Fruit fly (Drosophila melanogaster) whole organism, embryonic: ENCODE measurements around the gene Srr.

Source experiments
- B-H2 ChIP-seq: fragments of 200-800 bp; sonication (Bioruptor generic); optimal IDR thresholded peaks from 2 replicates; lab custom pipeline; 2018; ENCODE audit warnings: missing biosample characterization, mild to moderate bottlenecking, missing genetic modification characterization
- BtbVII ChIP-seq: fragments of 200-800 bp; sonication (Bioruptor generic); optimal IDR thresholded peaks from 3 replicates; lab custom pipeline; 2017; ENCODE audit warnings: missing biosample characterization, mild to moderate bottlenecking, missing genetic modification characterization
- CG10147 ChIP-seq: fragments of 200-800 bp; sonication (Bioruptor generic); optimal IDR thresholded peaks from 2 replicates; lab custom pipeline; 2019; ENCODE audit warnings: missing biosample characterization, mild to moderate bottlenecking, missing genetic modification characterization, moderate library complexity
- CG11723 ChIP-seq: fragments of 200-800 bp; sonication (Bioruptor generic); optimal IDR thresholded peaks from 2 replicates; lab custom pipeline; 2017; ENCODE audit warnings: missing biosample characterization, mild to moderate bottlenecking, missing genetic modification characterization
- CG12219 ChIP-seq: fragments of 200-800 bp; sonication (Bioruptor generic); optimal IDR thresholded peaks from 3 replicates; lab custom pipeline; 2018; ENCODE audit warnings: missing biosample characterization, mild to moderate bottlenecking, missing genetic modification characterization
- CG12391 ChIP-seq: fragments of 200-800 bp; sonication (Bioruptor generic); optimal IDR thresholded peaks from 3 replicates; lab custom pipeline; 2018; ENCODE audit warnings: missing biosample characterization, mild to moderate bottlenecking, missing genetic modification characterization, moderate library complexity
- CG12659 ChIP-seq: fragments of 200-800 bp; sonication (Bioruptor generic); optimal IDR thresholded peaks from 3 replicates; lab custom pipeline; 2017; ENCODE audit warnings: mild to moderate bottlenecking, missing biosample characterization, missing genetic modification reagents, missing genetic modification characterization
- CG12769 ChIP-seq: fragments of 200-800 bp; sonication (Bioruptor generic); optimal IDR thresholded peaks from 2 replicates; lab custom pipeline; 2019; ENCODE audit warnings: missing biosample characterization, mild to moderate bottlenecking, missing genetic modification characterization, moderate library complexity
- CG13624 ChIP-seq: fragments of 200-800 bp; sonication (Bioruptor generic); optimal IDR thresholded peaks from 2 replicates; lab custom pipeline; 2016; ENCODE audit warnings: missing biosample characterization, missing genetic modification characterization
- CG13775 ChIP-seq: fragments of 200-800 bp; sonication (Bioruptor generic); optimal IDR thresholded peaks from 3 replicates; lab custom pipeline; 2017; ENCODE audit warnings: missing biosample characterization, mild to moderate bottlenecking, missing genetic modification characterization
- CG14014 ChIP-seq: fragments of 200-800 bp; sonication (Bioruptor generic); IDR thresholded peaks from 2 replicates; pipeline ENCODE4 v1.3.6; 2022; ENCODE audit warnings: missing biosample characterization, missing genetic modification characterization
- CG14050 ChIP-seq: fragments of 200-800 bp; sonication (Bioruptor generic); IDR thresholded peaks from 3 replicates; pipeline ENCODE4 v1.3.6; 2022; ENCODE audit warnings: missing biosample characterization, missing genetic modification characterization
- CG15479 ChIP-seq: fragments of 200-800 bp; sonication (Bioruptor generic); optimal IDR thresholded peaks from 3 replicates; lab custom pipeline; 2019; ENCODE audit warnings: missing biosample characterization, mild to moderate bottlenecking, missing genetic modification characterization, moderate library complexity
- CG1647 ChIP-seq: fragments of 200-800 bp; sonication (Bioruptor generic); optimal IDR thresholded peaks from 3 replicates; lab custom pipeline; 2016; ENCODE audit warnings: missing biosample characterization, missing genetic modification characterization
- CG16815 ChIP-seq: fragments of 200-800 bp; sonication (Bioruptor generic); optimal IDR thresholded peaks from 3 replicates; lab custom pipeline; 2017; ENCODE audit warnings: missing biosample characterization, mild to moderate bottlenecking, missing genetic modification characterization
- CG17912 ChIP-seq: fragments of 200-800 bp; sonication (Bioruptor generic); optimal IDR thresholded peaks from 2 replicates; lab custom pipeline; 2018; ENCODE audit warnings: missing biosample characterization, mild to moderate bottlenecking, missing genetic modification characterization
- CG2120 ChIP-seq: fragments of 200-800 bp; sonication (Bioruptor generic); optimal IDR thresholded peaks from 3 replicates; lab custom pipeline; 2016; ENCODE audit warnings: missing biosample characterization, missing genetic modification characterization
- CG2875 ChIP-seq: fragments of 200-800 bp; sonication (Bioruptor generic); optimal IDR thresholded peaks from 2 replicates; lab custom pipeline; 2017; ENCODE audit warnings: missing biosample characterization, mild to moderate bottlenecking, missing genetic modification characterization, missing genetic modification reagents
- CG31224 ChIP-seq: fragments of 200-800 bp; sonication (Bioruptor generic); IDR thresholded peaks from 2 replicates; pipeline ENCODE4 v1.3.6; 2022; ENCODE audit warnings: missing biosample characterization, missing genetic modification characterization
- CG33213 ChIP-seq: fragments of 200-800 bp; sonication (Bioruptor generic); optimal IDR thresholded peaks from 3 replicates; lab custom pipeline; 2016; ENCODE audit warnings: missing biosample characterization, missing genetic modification characterization
- CG6813 ChIP-seq: fragments of 200-800 bp; sonication (Bioruptor generic); optimal IDR thresholded peaks from 2 replicates; lab custom pipeline; 2017; ENCODE audit warnings: missing biosample characterization, missing genetic modification characterization, mild to moderate bottlenecking, moderate library complexity, missing genetic modification reagents
- CG7839 ChIP-seq: fragments of 200-800 bp; sonication (Bioruptor generic); optimal IDR thresholded peaks from 3 replicates; lab custom pipeline; 2018; ENCODE audit warnings: missing biosample characterization, mild to moderate bottlenecking, missing genetic modification characterization, moderate library complexity
- CG7928 ChIP-seq: fragments of 200-800 bp; sonication (Bioruptor generic); optimal IDR thresholded peaks from 2 replicates; lab custom pipeline; 2017; ENCODE audit warnings: missing biosample characterization, mild to moderate bottlenecking, missing genetic modification characterization
- CG7963 ChIP-seq: fragments of 200-800 bp; sonication (Bioruptor generic); IDR thresholded peaks from 3 replicates; pipeline ENCODE4 v1.3.6; 2022; ENCODE audit warnings: missing biosample characterization, missing genetic modification characterization; ENCODE audit not compliant: partially characterized antibody
- Chrac-16 ChIP-seq: fragments of 200-800 bp; sonication (Bioruptor generic); optimal IDR thresholded peaks from 3 replicates; lab custom pipeline; 2016; ENCODE audit warnings: missing biosample characterization, missing genetic modification characterization
- H15 ChIP-seq: fragments of 200-800 bp; sonication (Bioruptor generic); IDR thresholded peaks from 3 replicates; pipeline ENCODE4 v1.3.6; 2022; ENCODE audit warnings: missing biosample characterization, missing genetic modification characterization
- HLH4C ChIP-seq: fragments of 200-800 bp; sonication (Bioruptor generic); IDR thresholded peaks from 3 replicates; pipeline ENCODE4 v1.3.6; 2022; ENCODE audit warnings: missing biosample characterization, missing genetic modification characterization; ENCODE audit not compliant: partially characterized antibody
- Lpt ChIP-seq: fragments of >200 bp; optimal IDR thresholded peaks from 2 replicates; lab custom pipeline; 2018; ENCODE audit warnings: missing biosample characterization, missing genetic modification characterization
- Opbp ChIP-seq: fragments of 200-800 bp; sonication (Bioruptor generic); IDR thresholded peaks from 3 replicates; pipeline ENCODE4 v1.3.6; 2022; ENCODE audit warnings: missing biosample characterization, missing genetic modification characterization; ENCODE audit not compliant: partially characterized antibody
- Scr ChIP-seq: fragments of 200-800 bp; sonication (Bioruptor generic); IDR thresholded peaks from 2 replicates; pipeline ENCODE4 v1.3.6; 2022; ENCODE audit warnings: missing biosample characterization, missing genetic modification characterization; ENCODE audit not compliant: partially characterized antibody
- Side ChIP-seq: fragments of 200-800 bp; sonication (Bioruptor generic); optimal IDR thresholded peaks from 2 replicates; lab custom pipeline; 2016; ENCODE audit warnings: missing biosample characterization, missing genetic modification characterization
- ab ChIP-seq: fragments of 200-800 bp; sonication (Bioruptor generic); optimal IDR thresholded peaks from 2 replicates; lab custom pipeline; 2016; ENCODE audit warnings: missing biosample characterization, missing genetic modification characterization
- abd-A ChIP-seq: fragments of 200-800 bp; sonication (Bioruptor generic); optimal IDR thresholded peaks from 3 replicates; lab custom pipeline; 2019; ENCODE audit warnings: missing biosample characterization, mild to moderate bottlenecking, missing genetic modification characterization, moderate library complexity
- bbx ChIP-seq: fragments of 200-800 bp; sonication (Bioruptor generic); IDR thresholded peaks from 2 replicates; pipeline ENCODE4 v1.3.6; 2022; ENCODE audit warnings: missing biosample characterization, missing genetic modification characterization; ENCODE audit not compliant: partially characterized antibody
- cad ChIP-seq: fragments of >200 bp; optimal IDR thresholded peaks from 2 replicates; lab custom pipeline; 2017; ENCODE audit warnings: missing biosample characterization, missing genetic modification characterization
- gcm ChIP-seq: fragments of 200-800 bp; sonication (Bioruptor generic); optimal IDR thresholded peaks from 2 replicates; lab custom pipeline; 2019; ENCODE audit warnings: missing biosample characterization, mild to moderate bottlenecking, missing genetic modification characterization, moderate library complexity
- gem ChIP-seq: fragments of 200-800 bp; sonication (Bioruptor generic); optimal IDR thresholded peaks from 2 replicates; lab custom pipeline; 2019; ENCODE audit warnings: missing biosample characterization, mild to moderate bottlenecking, missing genetic modification characterization, moderate library complexity
- inv ChIP-seq: fragments of 200-800 bp; sonication (Bioruptor generic); IDR thresholded peaks from 2 replicates; pipeline ENCODE4 v1.3.6; 2022; ENCODE audit warnings: missing biosample characterization, missing genetic modification characterization; ENCODE audit not compliant: partially characterized antibody
- lmd ChIP-seq: fragments of 200-800 bp; sonication (Bioruptor generic); IDR thresholded peaks from 2 replicates; pipeline ENCODE4 v1.3.6; 2022; ENCODE audit warnings: missing biosample characterization, missing genetic modification characterization
- mirr ChIP-seq: fragments of 200-800 bp; sonication (Bioruptor generic); optimal IDR thresholded peaks from 3 replicates; lab custom pipeline; 2018; ENCODE audit warnings: missing biosample characterization, mild to moderate bottlenecking, missing genetic modification characterization
- nerfin-2 ChIP-seq: fragments of 200-800 bp; sonication (Bioruptor generic); IDR thresholded peaks from 2 replicates; pipeline ENCODE4 v1.3.6; 2022; ENCODE audit warnings: missing biosample characterization, missing genetic modification characterization; ENCODE audit not compliant: partially characterized antibody
- otp ChIP-seq: fragments of 200-800 bp; sonication (Bioruptor generic); IDR thresholded peaks from 3 replicates; pipeline ENCODE4, ENCODE4 v1.3.6; 2022; ENCODE audit warnings: missing biosample characterization, missing genetic modification characterization
- pb ChIP-seq: fragments of 200-800 bp; sonication (Bioruptor generic); optimal IDR thresholded peaks from 3 replicates; lab custom pipeline; 2016; ENCODE audit warnings: missing biosample characterization, missing genetic modification characterization
- pita ChIP-seq: fragments of 200-800 bp; sonication (Bioruptor generic); optimal IDR thresholded peaks from 2 replicates; lab custom pipeline; 2017; ENCODE audit warnings: missing biosample characterization, mild to moderate bottlenecking, missing genetic modification characterization
- sob ChIP-seq: fragments of 200-800 bp; sonication (Bioruptor generic); IDR thresholded peaks from 2 replicates; pipeline ENCODE4 v1.3.6; 2022; ENCODE audit warnings: missing biosample characterization, missing genetic modification characterization
- tll ChIP-seq, 2 experiments: fragments of 200-800 bp in 1 of 2; fragments of >200 bp in 1 of 2; sonication (Bioruptor generic) in 1 of 2; optimal IDR thresholded peaks; 2 replicates each; lab custom pipeline; 2017 to 2019; ENCODE audit warnings: missing biosample characterization in 2 of 2, missing genetic modification characterization in 2 of 2, mild to moderate bottlenecking in 1 of 2, moderate library complexity in 1 of 2
- unc-4 ChIP-seq: fragments of 200-800 bp; sonication (Bioruptor generic); IDR thresholded peaks from 2 replicates; pipeline ENCODE4 v1.3.6; 2022; ENCODE audit warnings: missing biosample characterization, missing genetic modification characterization; ENCODE audit not compliant: partially characterized antibody

Gene Srr

dm6 chr3R:9394385-9395042, 29.3 kb downstream of the Srr start, which contains the start of gene FER (continued):
- TF ChIP-seq CG7928 (GFP tag; lab: Kevin White, UChicago) (no peak), lmd (GFP tag; lab: Robert Waterston, UW) (no peak; the same call in 1 of the 2 replicates), Side (peak; percentile 51), otp (GFP tag; lab: Robert Waterston, UW) (peak; percentile 57; the same call in 2 of the 3 replicates), ab (no peak), CG14014 (GFP tag; lab: Robert Waterston, UW) (peak; percentile 36; the same call in 1 of the 2 replicates), Scr (GFP tag; lab: Robert Waterston, UW) (peak; percentile 52), CG33213 (GFP tag; lab: Kevin White, UChicago) (peak; percentile 34), Lpt (GFP tag; lab: Kevin White, UChicago) (no peak), CG31224 (GFP tag; lab: Robert Waterston, UW) (peak; percentile 16; the same call in 1 of the 2 replicates), unc-4 (GFP tag; lab: Robert Waterston, UW) (peak; percentile 55), CG1647 (peak; percentile 44), CG11723 (GFP tag; lab: Kevin White, UChicago) (peak; percentile 24), CG17912 (peak; percentile 23), CG12769 (peak; percentile 73), mirr (peak; percentile 54), pita (GFP tag; lab: Kevin White, UChicago) (no peak), CG12391 (tag; lab: Kevin White, UChicago) (peak; percentile 1), CG6813 (GFP tag; lab: Kevin White, UChicago) (peak; percentile 70), BtbVII (peak; percentile 69), B-H2 (GFP tag; lab: Kevin White, UChicago) (peak; percentile 43), pb (GFP tag; lab: Kevin White, UChicago) (peak; percentile 36), abd-A (peak; percentile 35), H15 (GFP tag; lab: Robert Waterston, UW) (no peak), cad (GFP tag; lab: Kevin White, UChicago) (no peak), Opbp (GFP tag; lab: Robert Waterston, UW) (peak; percentile 70), CG7963 (GFP tag; lab: Robert Waterston, UW) (0 out of 3 replicates have a peak, but pooled peaks have one; percentile 10), gcm (GFP tag; lab: Kevin White, UChicago) (peak; percentile 30), CG15479 (GFP tag; lab: Kevin White, UChicago) (no peak), inv (peak; percentile 37; the same call in 1 of the 2 replicates), CG16815 (GFP tag; lab: Kevin White, UChicago) (no peak), sob (GFP tag; lab: Robert Waterston, UW) (peak; percentile 66), CG12219 (GFP tag; lab: Kevin White, UChicago) (peak; percentile 55), tll (GFP tag; optimal IDR thresholded peaks at IDR 0.05; lab: Kevin White, UChicago) (peak in 1 of 2 experiments; percentile 50), CG13775 (GFP tag; lab: Kevin White, UChicago) (peak; percentile 5), CG2120 (GFP tag; lab: Kevin White, UChicago) (peak; percentile 40), CG7839 (tag; lab: Kevin White, UChicago) (peak; percentile 36), CG14050 (GFP tag; lab: Robert Waterston, UW) (no peak), nerfin-2 (no peak; the same call in 1 of the 2 replicates), Chrac-16 (GFP tag; lab: Kevin White, UChicago) (no peak), gem (tag; lab: Kevin White, UChicago) (peak; percentile 36), CG2875 (peak; percentile 14), bbx (peak; percentile 80), CG13624 (GFP tag; lab: Kevin White, UChicago) (peak; percentile 2), CG10147 (GFP tag; lab: Kevin White, UChicago) (no peak), HLH4C (peak; percentile 54; the same call in 2 of the 3 replicates), CG12659 (no peak)
